Worm (Caenorhabditis elegans): ENCODE data around the gene Y69F12A.1.

ce11 chrIII:7491931-7492330 lies 35.2 kb downstream of the Y69F12A.1 start:
- TF ChIP-seq nhr-80 (tag; optimal IDR thresholded peaks at IDR 0.05) (no peak), attf-6 (GFP tag; IDR thresholded peaks at IDR 0.05) (no peak), snpc-4 (GFP tag; optimal IDR thresholded peaks at IDR 0.05) (no peak), snpc-4 (tag; optimal IDR thresholded peaks at IDR 0.05) (no peak), B0019.2 (GFP tag; conservative IDR thresholded peaks at IDR 0.05) (no peak), unc-130 (GFP tag; optimal IDR thresholded peaks at IDR 0.05) (no peak)

All from whole organism, young adult.